Worm (Caenorhabditis elegans) whole organism, L3 larva: ENCODE data around the gene msp-142.
"Not testable (repeated sequence)": the region's sequence is repeated elsewhere in the genome, so short reads cannot be mapped to it uniquely, and the experiment has no call there.

Source experiments
- R02D3.7 ChIP-seq: fragments of 150-350 bp; optimal IDR thresholded peaks from 2 replicates; lab custom pipeline; 2014; ENCODE audit warnings: missing biosample characterization, missing genetic modification characterization
- ZK546.5 ChIP-seq: sonication (generic microtip); optimal IDR thresholded peaks from 2 replicates; lab custom pipeline; 2017; ENCODE audit warnings: missing biosample characterization, missing genetic modification characterization
- ceh-82 ChIP-seq: fragments of 150-350 bp; optimal IDR thresholded peaks from 2 replicates; lab custom pipeline; 2014; ENCODE audit warnings: missing biosample characterization, missing genetic modification characterization
- egl-27 ChIP-seq: sonication (generic microtip); optimal IDR thresholded peaks from 4 replicates; lab custom pipeline; 2017; ENCODE audit warnings: missing biosample characterization, missing genetic modification reagents, missing genetic modification characterization
- elt-1 ChIP-seq: fragments of 150-350 bp; optimal IDR thresholded peaks from 2 replicates; lab custom pipeline; 2014; ENCODE audit warnings: missing biosample characterization, missing genetic modification characterization
- elt-2 ChIP-seq: sonication (generic microtip); optimal IDR thresholded peaks from 2 replicates; lab custom pipeline; 2016; ENCODE audit warnings: missing genetic modification reagents, mild to moderate bottlenecking, missing genetic modification characterization, missing compliant biosample characterization
- elt-3 ChIP-seq, 3 experiments: fragments of 150-350 bp in 1 of 3; sonication (generic microtip) in 2 of 3; optimal IDR thresholded peaks; 2 replicates in 2 of 3; 4 replicates in 1 of 3; lab custom pipeline; 2014 to 2017; ENCODE audit warnings: missing biosample characterization in 3 of 3, missing genetic modification characterization in 3 of 3
- eor-1 ChIP-seq, 2 experiments: fragments of 150-350 bp; optimal IDR thresholded peaks; 2 replicates each; lab custom pipeline; 2014 to 2018; ENCODE audit warnings: missing biosample characterization in 2 of 2, missing genetic modification characterization in 2 of 2
- fkh-10 ChIP-seq: sonication (generic microtip); optimal IDR thresholded peaks from 2 replicates; lab custom pipeline; 2017; ENCODE audit warnings: missing biosample characterization, missing genetic modification reagents, missing genetic modification characterization
- fkh-2 ChIP-seq: fragments of 150-350 bp; optimal IDR thresholded peaks from 2 replicates; lab custom pipeline; 2014; ENCODE audit warnings: missing biosample characterization, missing genetic modification reagents, missing genetic modification characterization
- hmg-11 ChIP-seq: sonication (generic microtip); optimal IDR thresholded peaks from 2 replicates; lab custom pipeline; 2016; ENCODE audit warnings: missing genetic modification characterization, missing compliant biosample characterization
- jun-1 ChIP-seq: fragments of 150-350 bp; optimal IDR thresholded peaks from 2 replicates; lab custom pipeline; 2014; ENCODE audit warnings: missing biosample characterization, missing genetic modification reagents, missing genetic modification characterization
- lin-39 ChIP-seq: fragments of 150-350 bp; optimal IDR thresholded peaks from 2 replicates; lab custom pipeline; 2018; ENCODE audit warnings: missing biosample characterization, missing genetic modification reagents, missing genetic modification characterization
- mdl-1 ChIP-seq: fragments of 150-350 bp; optimal IDR thresholded peaks from 2 replicates; lab custom pipeline; 2014; ENCODE audit warnings: missing biosample characterization, missing genetic modification characterization
- nfya-1 ChIP-seq: sonication (generic microtip); optimal IDR thresholded peaks from 2 replicates; lab custom pipeline; 2017; ENCODE audit warnings: missing genetic modification characterization, mild to moderate bottlenecking, missing compliant biosample characterization, antibody characterized with exemption, moderate library complexity; ENCODE audit not compliant: insufficient read depth
- nhr-11 ChIP-seq: fragments of 150-350 bp; optimal IDR thresholded peaks from 2 replicates; lab custom pipeline; 2014; ENCODE audit warnings: missing biosample characterization, missing genetic modification characterization
- nhr-12 ChIP-seq: fragments of 150-350 bp; optimal IDR thresholded peaks from 2 replicates; lab custom pipeline; 2014; ENCODE audit warnings: missing biosample characterization, missing genetic modification characterization
- nhr-23 ChIP-seq: fragments of 150-350 bp; optimal IDR thresholded peaks from 2 replicates; lab custom pipeline; 2014; ENCODE audit warnings: missing biosample characterization, missing genetic modification reagents, missing genetic modification characterization
- nhr-237 ChIP-seq: fragments of 150-350 bp; optimal IDR thresholded peaks from 2 replicates; lab custom pipeline; 2014; ENCODE audit warnings: missing biosample characterization, missing genetic modification characterization
- nhr-25 ChIP-seq: sonication (generic microtip); optimal IDR thresholded peaks from 2 replicates; lab custom pipeline; 2017; ENCODE audit warnings: missing biosample characterization, missing genetic modification characterization
- nhr-28 ChIP-seq: fragments of 150-350 bp; optimal IDR thresholded peaks from 2 replicates; lab custom pipeline; 2014; ENCODE audit warnings: missing biosample characterization, missing genetic modification characterization
- nhr-43 ChIP-seq: sonication (generic microtip); optimal IDR thresholded peaks from 2 replicates; lab custom pipeline; 2016; ENCODE audit warnings: mild to moderate bottlenecking, missing genetic modification characterization, missing compliant biosample characterization; ENCODE audit not compliant: poor library complexity, severe bottlenecking
- nhr-67 ChIP-seq: fragments of 150-350 bp; optimal IDR thresholded peaks from 2 replicates; lab custom pipeline; 2014; ENCODE audit warnings: missing biosample characterization, missing genetic modification characterization
- nhr-76 ChIP-seq: fragments of 150-350 bp; sonication (generic microtip); optimal IDR thresholded peaks from 5 replicates; lab custom pipeline; 2014; ENCODE audit warnings: missing biosample characterization, missing genetic modification characterization
- pha-4 ChIP-seq: fragments of 150-350 bp; optimal IDR thresholded peaks from 2 replicates; lab custom pipeline; 2014; ENCODE audit warnings: missing biosample characterization, missing genetic modification reagents, missing genetic modification characterization
- pqm-1 ChIP-seq: fragments of 150-350 bp; optimal IDR thresholded peaks from 2 replicates; lab custom pipeline; 2017; ENCODE audit warnings: missing biosample characterization, missing genetic modification characterization, inconsistent platforms
- sea-2 ChIP-seq: fragments of 150-350 bp; sonication (generic microtip); optimal IDR thresholded peaks from 4 replicates; lab custom pipeline; 2014; ENCODE audit warnings: missing biosample characterization, missing genetic modification reagents, missing genetic modification characterization
- skn-1 ChIP-seq: fragments of 150-350 bp; optimal IDR thresholded peaks from 2 replicates; lab custom pipeline; 2014; ENCODE audit warnings: missing biosample characterization, missing genetic modification characterization
- snpc-4 ChIP-seq: fragments of 150-350 bp; optimal IDR thresholded peaks from 2 replicates; lab custom pipeline; 2014; ENCODE audit warnings: missing biosample characterization, missing genetic modification characterization
- zag-1 ChIP-seq: fragments of 150-350 bp; optimal IDR thresholded peaks from 2 replicates; lab custom pipeline; 2014; ENCODE audit warnings: missing biosample characterization, missing genetic modification characterization
- ztf-11 ChIP-seq: fragments of 150-350 bp; optimal IDR thresholded peaks from 2 replicates; lab custom pipeline; 2014; ENCODE audit warnings: missing biosample characterization, missing genetic modification characterization
- ztf-4 ChIP-seq: fragments of 150-350 bp; optimal IDR thresholded peaks from 2 replicates; lab custom pipeline; 2014; ENCODE audit warnings: missing biosample characterization, missing genetic modification characterization

msp-142 gene

DNA sequence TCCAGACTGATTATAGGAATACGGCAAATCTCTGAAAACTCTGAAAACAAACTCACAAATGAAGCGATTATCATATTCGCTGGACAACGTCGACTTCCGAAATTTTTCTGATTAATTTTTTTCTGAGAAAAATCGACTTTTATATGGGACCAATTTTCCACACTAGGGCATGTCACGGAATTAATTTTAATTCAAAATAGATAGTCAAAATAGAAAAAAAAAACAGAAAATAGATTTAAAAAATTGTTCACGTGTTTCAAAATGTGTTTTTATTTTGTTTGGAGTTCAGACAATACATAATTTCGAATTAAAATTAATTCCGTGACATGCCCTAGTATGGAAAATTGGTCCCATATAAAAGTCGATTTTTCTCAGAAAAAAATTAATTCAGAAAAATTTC lies 40.1 kb upstream of the msp-142 start, which contains the start of the genes F10C1.3 and F10C1.23:
TSS of gene F10C1.3 (minus strand) at position 101 of the 400 bp plus-strand sequence.
TSS of gene F10C1.23 (plus strand) at position 385 of the 400 bp plus-strand sequence.
- TF ChIP-seq fkh-2, nhr-28, nhr-76 (tag; lab: Kevin White, UChicago): not testable (repeated sequence)

ce11 chrII:5765318-5765717 lies 32.4 kb upstream of the msp-142 start, which contains the start of gene ifb-1:
Gene ifb-1 (plus strand): TSS chrII:5765618.
- no peak for TF ChIP-seq nhr-28 (tag; lab: Kevin White, UChicago)
- TF ChIP-seq nhr-237 (tag; lab: Kevin White, UChicago): no peak
- no peak for TF ChIP-seq nhr-67 (tag; lab: Kevin White, UChicago)

ce11 chrII:5768274-5768820 lies 29.4 kb upstream of the msp-142 start:
- TF ChIP-seq mdl-1 (tag; lab: Kevin White, UChicago): no peak
- TF ChIP-seq nhr-23 (tag; lab: Kevin White, UChicago): peak; percentile 29
- TF ChIP-seq jun-1 (tag; lab: Kevin White, UChicago): no peak
- peak; percentile 91 for TF ChIP-seq elt-1 (tag; lab: Kevin White, UChicago)
- peak in 1 of 3 experiments; percentile 15 for TF ChIP-seq elt-3 (tag; optimal IDR thresholded peaks at IDR 0.05; lab: Kevin White, UChicago)

ce11 chrII:5772547-5773142 lies 25.1 kb upstream of the msp-142 start:
- peak; percentile 19 for TF ChIP-seq snpc-4
- TF ChIP-seq skn-1: no peak
- peak; percentile 46 for TF ChIP-seq elt-2 (tag; lab: Kevin White, UChicago)
- TF ChIP-seq nhr-43 (tag; lab: Kevin White, UChicago): peak; percentile 23
- TF ChIP-seq pha-4 (tag; lab: Kevin White, UChicago): peak; percentile 32
- no peak for TF ChIP-seq nhr-11 (tag; lab: Kevin White, UChicago)
- TF ChIP-seq zag-1: no peak
- TF ChIP-seq lin-39 (tag; lab: Kevin White, UChicago): peak; percentile 31
- peak in 1 of 3 experiments; percentile 1 for TF ChIP-seq elt-3 (tag; optimal IDR thresholded peaks at IDR 0.05; lab: Kevin White, UChicago)
- TF ChIP-seq R02D3.7: no peak
- peak; percentile 16 for TF ChIP-seq nfya-1
- peak; percentile 85 for TF ChIP-seq hmg-11

DNA sequence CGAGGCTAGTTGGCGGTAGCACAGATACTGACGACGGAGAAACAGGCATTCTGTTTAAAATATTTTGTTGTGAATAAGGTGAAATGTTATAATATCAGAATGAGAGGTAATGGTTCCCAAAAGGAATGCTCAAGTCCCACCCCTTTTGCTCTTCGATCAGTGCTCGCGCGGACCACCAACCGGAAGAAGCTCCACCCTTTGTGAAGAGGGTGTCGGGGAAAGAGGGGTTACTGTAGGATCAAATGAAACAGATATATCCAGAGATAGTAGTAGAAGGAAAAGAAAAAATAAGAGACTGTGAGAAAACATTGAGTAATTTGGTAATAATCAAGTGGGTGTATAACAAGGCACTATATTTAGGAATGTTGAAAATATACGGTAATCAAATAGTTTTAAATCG lies 23.6 kb upstream of the msp-142 start, which contains the start of the genes dmd-5 and F10C1.1:
TSS of gene dmd-5 (minus strand) at position 101 of the 400 bp plus-strand sequence.
TSS of gene F10C1.1 (plus strand) at position 110 of the 400 bp plus-strand sequence.
- no peak for TF ChIP-seq ZK546.5
- no peak for TF ChIP-seq sea-2 (GFP tag; lab: Kevin White, UChicago)
- TF ChIP-seq nhr-23 (tag; lab: Kevin White, UChicago): no peak
- TF ChIP-seq ztf-11 (tag; lab: Kevin White, UChicago): no peak
- no peak for TF ChIP-seq eor-1 (tag; optimal IDR thresholded peaks at IDR 0.05; lab: Kevin White, UChicago)
- TF ChIP-seq pqm-1 (tag; lab: Kevin White, UChicago): no peak
- no peak for TF ChIP-seq jun-1 (tag; lab: Kevin White, UChicago)
- TF ChIP-seq mdl-1 (tag; lab: Kevin White, UChicago): no peak
- TF ChIP-seq ceh-82 (tag; lab: Kevin White, UChicago): no peak
- no peak for TF ChIP-seq skn-1
- no peak for TF ChIP-seq nhr-25 (tag; lab: Kevin White, UChicago)
- TF ChIP-seq nhr-12 (tag; lab: Kevin White, UChicago): no peak
- no peak for TF ChIP-seq nhr-28 (tag; lab: Kevin White, UChicago)
- no peak for TF ChIP-seq nhr-11 (tag; lab: Kevin White, UChicago)
- TF ChIP-seq ztf-4 (tag; lab: Kevin White, UChicago): no peak
- no peak for TF ChIP-seq elt-2 (tag; lab: Kevin White, UChicago)
- no peak for TF ChIP-seq fkh-10 (GFP tag; lab: Kevin White, UChicago)
- TF ChIP-seq nhr-43 (tag; lab: Kevin White, UChicago): no peak
- no peak for TF ChIP-seq egl-27 (tag; lab: Kevin White, UChicago)
